Worm (Caenorhabditis elegans) whole organism, L4 larva: ENCODE measurements around the gene dcr-1.

ENCODE experiments used
- F10B5.3 ChIP-seq: sonication (generic microtip); optimal IDR thresholded peaks from 2 replicates; lab custom pipeline; 2016; ENCODE audit warnings: mild to moderate bottlenecking, missing genetic modification characterization, missing compliant biosample characterization
- F44E2.7 ChIP-seq: fragments of 200-800 bp; sonication (Bioruptor generic); IDR thresholded peaks from 2 replicates; pipeline ENCODE4 v2.1.2; 2022; ENCODE audit warnings: missing genetic modification characterization, missing compliant biosample characterization
- T20F7.1 ChIP-seq: fragments of 200-800 bp; sonication (Bioruptor generic); optimal IDR thresholded peaks from 2 replicates; lab custom pipeline; 2018; ENCODE audit warnings: mild to moderate bottlenecking, missing genetic modification characterization, missing compliant biosample characterization
- T26A8.4 ChIP-seq: fragments of 200-800 bp; sonication (Bioruptor generic); IDR thresholded peaks from 2 replicates; pipeline ENCODE4 v1.3.6; 2022; ENCODE audit warnings: missing genetic modification characterization, missing compliant biosample characterization
- Y5F2A.4 ChIP-seq: fragments of 200-800 bp; sonication (Bioruptor generic); optimal IDR thresholded peaks from 2 replicates; lab custom pipeline; 2018; ENCODE audit warnings: mild to moderate bottlenecking, missing genetic modification characterization, missing compliant biosample characterization
- ama-1 ChIP-seq: fragments of 150-350 bp; optimal IDR thresholded peaks from 2 replicates; lab custom pipeline; 2014; ENCODE audit warnings: inconsistent platforms, mixed read lengths
- ceh-20 ChIP-seq: fragments of 200-800 bp; sonication (Bioruptor generic); IDR thresholded peaks from 2 replicates; pipeline ENCODE4 v1.3.6; 2022; ENCODE audit warnings: missing genetic modification reagents, missing genetic modification characterization, missing compliant biosample characterization
- ceh-32 ChIP-seq: sonication (generic microtip); optimal IDR thresholded peaks from 2 replicates; lab custom pipeline; 2016; ENCODE audit warnings: mild to moderate bottlenecking, missing genetic modification characterization, missing compliant biosample characterization; ENCODE audit not compliant: poor library complexity
- ceh-44 ChIP-seq: fragments of 200-800 bp; sonication (Bioruptor generic); IDR thresholded peaks from 2 replicates; pipeline ENCODE4 v1.3.6; 2022; ENCODE audit warnings: missing genetic modification reagents, missing genetic modification characterization, missing compliant biosample characterization
- ceh-82 ChIP-seq: sonication (generic microtip); optimal IDR thresholded peaks from 2 replicates; lab custom pipeline; 2017; ENCODE audit warnings: missing biosample characterization, missing genetic modification characterization
- ces-1 ChIP-seq: fragments of 150-350 bp; sonication (generic microtip); optimal IDR thresholded peaks from 4 replicates; lab custom pipeline; 2014; ENCODE audit warnings: missing biosample characterization, missing genetic modification reagents, missing genetic modification characterization
- ctbp-1 ChIP-seq: fragments of 200-800 bp; sonication (Bioruptor generic); IDR thresholded peaks from 2 replicates; pipeline ENCODE4 v1.3.6; 2022; ENCODE audit warnings: missing genetic modification reagents, missing genetic modification characterization, missing compliant biosample characterization
- daf-12 ChIP-seq: fragments of 150-350 bp; optimal IDR thresholded peaks from 2 replicates; lab custom pipeline; 2014; ENCODE audit warnings: missing biosample characterization, missing genetic modification reagents, missing genetic modification characterization
- daf-16 ChIP-seq, 3 experiments: sonication (generic microtip); optimal IDR thresholded peaks; 2 replicates each; lab custom pipeline; 2016 to 2017; ENCODE audit warnings: missing genetic modification characterization in 3 of 3, missing genetic modification reagents in 3 of 3, mild to moderate bottlenecking in 2 of 3, missing compliant biosample characterization in 2 of 3, missing biosample characterization in 1 of 3, moderate library complexity in 1 of 3
- daf-19 ChIP-seq: fragments of 200-800 bp; sonication (Bioruptor generic); conservative IDR thresholded peaks from 2 replicates; pipeline ENCODE4 v1.3.6; 2022; ENCODE audit warnings: missing genetic modification characterization, missing compliant biosample characterization
- daf-8 ChIP-seq: fragments of 200-800 bp; sonication (Bioruptor generic); IDR thresholded peaks from 2 replicates; pipeline ENCODE4 v1.3.6; 2022; ENCODE audit warnings: missing genetic modification characterization, missing compliant biosample characterization
- dmd-6 ChIP-seq: fragments of 200-800 bp; sonication (Bioruptor generic); IDR thresholded peaks from 2 replicates; pipeline ENCODE4 v1.3.6; 2022; ENCODE audit warnings: missing genetic modification reagents, missing genetic modification characterization, missing compliant biosample characterization
- dmd-8 ChIP-seq: fragments of 200-800 bp; sonication (Bioruptor generic); IDR thresholded peaks from 2 replicates; pipeline ENCODE4 v1.3.6; 2022; ENCODE audit warnings: missing genetic modification characterization, missing compliant biosample characterization
- egl-27 ChIP-seq: sonication (generic microtip); optimal IDR thresholded peaks from 3 replicates; lab custom pipeline; 2017; ENCODE audit warnings: missing biosample characterization, missing genetic modification reagents, missing genetic modification characterization
- egl-43 ChIP-seq: fragments of 200-800 bp; sonication (Bioruptor generic); IDR thresholded peaks from 2 replicates; pipeline ENCODE4 v1.3.6; 2022; ENCODE audit warnings: missing genetic modification reagents, missing genetic modification characterization, missing compliant biosample characterization
- fkh-10 ChIP-seq: fragments of 150-350 bp; optimal IDR thresholded peaks from 2 replicates; lab custom pipeline; 2014; ENCODE audit warnings: missing biosample characterization, missing genetic modification reagents, missing genetic modification characterization
- hlh-11 ChIP-seq: fragments of 200-800 bp; sonication (Bioruptor generic); optimal IDR thresholded peaks from 2 replicates; lab custom pipeline; 2018; ENCODE audit warnings: mild to moderate bottlenecking, missing genetic modification characterization, missing compliant biosample characterization
- lin-1 ChIP-seq: fragments of 200-800 bp; sonication (Bioruptor generic); IDR thresholded peaks from 2 replicates; pipeline ENCODE4 v1.3.6; 2022; ENCODE audit warnings: missing genetic modification reagents, missing genetic modification characterization, missing compliant biosample characterization
- lin-39 ChIP-seq: fragments of 150-350 bp; optimal IDR thresholded peaks from 2 replicates; lab custom pipeline; 2014; ENCODE audit warnings: missing biosample characterization, missing genetic modification reagents, missing genetic modification characterization
- lir-3 ChIP-seq: sonication (generic microtip); optimal IDR thresholded peaks from 2 replicates; lab custom pipeline; 2016; ENCODE audit warnings: mild to moderate bottlenecking, missing genetic modification characterization, missing compliant biosample characterization
- lsy-2 ChIP-seq, 2 experiments: fragments of 150-350 bp in 1 of 2; sonication (generic microtip) in 1 of 2; optimal IDR thresholded peaks; 2 replicates each; lab custom pipeline; 2014 to 2017; ENCODE audit warnings: missing biosample characterization in 2 of 2, missing genetic modification characterization in 2 of 2
- madf-5 ChIP-seq, 2 experiments: fragments of 200-800 bp; sonication (Bioruptor generic); IDR thresholded peaks; 2 replicates each; pipeline ENCODE4 v1.3.6; 2022; ENCODE audit warnings: missing compliant biosample characterization in 2 of 2, missing genetic modification characterization in 2 of 2
- mdl-1 ChIP-seq, 2 experiments: fragments of 150-350 bp in 1 of 2; sonication (generic microtip) in 1 of 2; optimal IDR thresholded peaks; 2 replicates each; lab custom pipeline; 2014 to 2017; ENCODE audit warnings: missing biosample characterization in 2 of 2, missing genetic modification characterization in 2 of 2
- mep-1 ChIP-seq: fragments of 150-350 bp; sonication (generic microtip); optimal IDR thresholded peaks from 3 replicates; lab custom pipeline; 2014; ENCODE audit warnings: missing biosample characterization, missing genetic modification characterization
- mxl-2 ChIP-seq: fragments of 200-800 bp; sonication (Bioruptor generic); conservative IDR thresholded peaks from 2 replicates; pipeline ENCODE4 v1.3.6; 2022; ENCODE audit warnings: missing genetic modification reagents, missing genetic modification characterization, missing compliant biosample characterization
- mxl-3 ChIP-seq: fragments of 200-800 bp; sonication (Bioruptor generic); optimal IDR thresholded peaks from 2 replicates; lab custom pipeline; 2018; ENCODE audit warnings: mild to moderate bottlenecking, missing genetic modification characterization, missing compliant biosample characterization
- nhr-10 ChIP-seq: fragments of 150-350 bp; optimal IDR thresholded peaks from 2 replicates; lab custom pipeline; 2014; ENCODE audit warnings: missing biosample characterization, missing genetic modification characterization
- nhr-11 ChIP-seq: fragments of 150-350 bp; optimal IDR thresholded peaks from 2 replicates; lab custom pipeline; 2014; ENCODE audit warnings: missing biosample characterization, missing genetic modification characterization
- nhr-111 ChIP-seq: fragments of 200-800 bp; sonication (Bioruptor generic); optimal IDR thresholded peaks from 2 replicates; lab custom pipeline; 2018; ENCODE audit warnings: mild to moderate bottlenecking, missing genetic modification characterization, missing compliant biosample characterization
- nhr-25 ChIP-seq: sonication (generic microtip); optimal IDR thresholded peaks from 2 replicates; lab custom pipeline; 2017; ENCODE audit warnings: missing genetic modification characterization, mild to moderate bottlenecking, missing compliant biosample characterization, antibody characterized with exemption, moderate library complexity, borderline replicate concordance; ENCODE audit not compliant: insufficient read depth
- nhr-28 ChIP-seq: fragments of 150-350 bp; optimal IDR thresholded peaks from 2 replicates; lab custom pipeline; 2014; ENCODE audit warnings: missing biosample characterization, missing genetic modification characterization
- nhr-41 ChIP-seq: fragments of 200-800 bp; sonication (Bioruptor generic); IDR thresholded peaks from 2 replicates; pipeline ENCODE4 v1.3.6; 2022; ENCODE audit warnings: missing genetic modification reagents, missing genetic modification characterization, missing compliant biosample characterization
- nhr-42 ChIP-seq: fragments of 200-800 bp; sonication (Bioruptor generic); IDR thresholded peaks from 2 replicates; pipeline ENCODE4 v1.3.6; 2022; ENCODE audit warnings: missing genetic modification characterization, missing compliant biosample characterization
- nhr-48 ChIP-seq: sonication (generic microtip); optimal IDR thresholded peaks from 2 replicates; lab custom pipeline; 2016; ENCODE audit warnings: mild to moderate bottlenecking, missing genetic modification characterization, missing compliant biosample characterization
- nhr-6 ChIP-seq: fragments of 150-350 bp; optimal IDR thresholded peaks from 2 replicates; lab custom pipeline; 2014; ENCODE audit warnings: missing biosample characterization, missing genetic modification characterization
- nhr-77 ChIP-seq: fragments of 150-350 bp; optimal IDR thresholded peaks from 2 replicates; lab custom pipeline; 2014; ENCODE audit warnings: missing biosample characterization, missing genetic modification characterization
- php-3 ChIP-seq: fragments of 200-800 bp; sonication (Bioruptor generic); IDR thresholded peaks from 2 replicates; pipeline ENCODE4 v1.3.6; 2022; ENCODE audit warnings: missing genetic modification reagents, missing genetic modification characterization, missing compliant biosample characterization
- sdz-12 ChIP-seq: fragments of 200-800 bp; sonication (Bioruptor generic); optimal IDR thresholded peaks from 2 replicates; lab custom pipeline; 2018; ENCODE audit warnings: mild to moderate bottlenecking, missing genetic modification characterization, missing compliant biosample characterization
- set-16 ChIP-seq: fragments of 200-800 bp; sonication (Bioruptor generic); IDR thresholded peaks from 2 replicates; pipeline ENCODE4 v1.3.6; 2022; ENCODE audit warnings: missing genetic modification reagents, missing genetic modification characterization, missing compliant biosample characterization
- snpc-4 ChIP-seq: fragments of 150-350 bp; optimal IDR thresholded peaks from 2 replicates; lab custom pipeline; 2014; ENCODE audit warnings: missing biosample characterization, missing genetic modification characterization
- tag-97 ChIP-seq: fragments of 200-800 bp; sonication (Bioruptor generic); IDR thresholded peaks from 2 replicates; pipeline ENCODE4 v1.3.6; 2022; ENCODE audit warnings: missing genetic modification characterization, missing compliant biosample characterization
- unc-130 ChIP-seq: sonication (generic microtip); optimal IDR thresholded peaks from 2 replicates; lab custom pipeline; 2016; ENCODE audit warnings: missing genetic modification reagents, missing genetic modification characterization, missing compliant biosample characterization
- unc-62 ChIP-seq, 3 experiments: fragments of 150-350 bp in 1 of 3; sonication (generic microtip); optimal IDR thresholded peaks in 2 of 3; peaks in 1 of 3; 1 replicate in 1 of 3; 2 replicates in 2 of 3; lab custom pipeline; 2014 to 2017; ENCODE audit warnings: missing biosample characterization in 3 of 3, missing genetic modification characterization in 3 of 3, missing genetic modification reagents in 3 of 3, missing genotype in 1 of 3
- zag-1 ChIP-seq: fragments of 150-350 bp; optimal IDR thresholded peaks from 2 replicates; lab custom pipeline; 2014; ENCODE audit warnings: missing biosample characterization, missing genetic modification characterization
- zfp-2 ChIP-seq: sonication (generic microtip); optimal IDR thresholded peaks from 2 replicates; lab custom pipeline; 2016; ENCODE audit warnings: mild to moderate bottlenecking, missing genetic modification characterization, missing compliant biosample characterization
- zip-11 ChIP-seq: fragments of 200-800 bp; sonication (Bioruptor generic); IDR thresholded peaks from 2 replicates; pipeline ENCODE4 v1.3.6; 2022; ENCODE audit warnings: missing genetic modification characterization, missing compliant biosample characterization

dcr-1 gene

ce11 chrIII:8093079-8093623 is 13.1 kb upstream of the dcr-1 start, which contains the start of gene K06H7.2 (continued):
- TF ChIP-seq nhr-10, result no peak
- no peak for TF ChIP-seq daf-16 (GFP tag; optimal IDR thresholded peaks at IDR 0.05; lab: Kevin White, UChicago)
- TF ChIP-seq daf-16 (tag; optimal IDR thresholded peaks at IDR 0.05; lab: Kevin White, UChicago), result peak; percentile 9
- no peak for TF ChIP-seq madf-5 (GFP tag; IDR thresholded peaks at IDR 0.05; lab: Robert Waterston, UW)
- no peak for TF ChIP-seq ama-1 (lab: Kevin White, UChicago)
- no peak for TF ChIP-seq lir-3 (tag; lab: Kevin White, UChicago)
- TF ChIP-seq nhr-41, result no peak
- TF ChIP-seq nhr-77 (tag; lab: Kevin White, UChicago), result peak; percentile 70
- TF ChIP-seq nhr-111, result no peak
- TF ChIP-seq dmd-6 (GFP tag; lab: Robert Waterston, UW), result 0 out of 2 replicates have a peak, but pooled peaks have one; percentile 16
- no peak for TF ChIP-seq ceh-44 (GFP tag; lab: Robert Waterston, UW)
- TF ChIP-seq zfp-2, result no peak
- TF ChIP-seq sdz-12 (GFP tag; lab: Kevin White, UChicago), result no peak
- TF ChIP-seq Y5F2A.4, result no peak
- TF ChIP-seq mep-1 (tag; lab: Kevin White, UChicago), result peak; percentile 72
- TF ChIP-seq mxl-3 (GFP tag; lab: Kevin White, UChicago), result no peak
- TF ChIP-seq fkh-10 (GFP tag; lab: Kevin White, UChicago), result peak; percentile 32
- no peak for TF ChIP-seq ces-1 (GFP tag; lab: Kevin White, UChicago)
- no peak for TF ChIP-seq F10B5.3 (tag; lab: Kevin White, UChicago)
- no peak for TF ChIP-seq egl-43 (GFP tag; lab: Robert Waterston, UW)
- no peak for TF ChIP-seq nhr-25 (tag; lab: Kevin White, UChicago)
- TF ChIP-seq mdl-1 (tag; optimal IDR thresholded peaks at IDR 0.05; lab: Kevin White, UChicago), result no peak
- no peak for TF ChIP-seq lin-1 (GFP tag; lab: Robert Waterston, UW)
- no peak for TF ChIP-seq egl-27
- TF ChIP-seq nhr-6 (tag; lab: Kevin White, UChicago), result peak; percentile 50
- no peak for TF ChIP-seq mxl-2 (GFP tag; lab: Robert Waterston, UW)
- TF ChIP-seq T20F7.1, result peak; percentile 39
- no peak for TF ChIP-seq ceh-32 (tag; lab: Kevin White, UChicago)
- no peak for TF ChIP-seq daf-12 (tag; lab: Kevin White, UChicago)
- peak; percentile 89 for TF ChIP-seq hlh-11
- no peak for TF ChIP-seq zag-1 (tag; lab: Kevin White, UChicago)
- no peak for TF ChIP-seq lin-39 (tag; lab: Kevin White, UChicago)
- peak; percentile 43 for TF ChIP-seq nhr-28 (tag; lab: Kevin White, UChicago)
- no peak for TF ChIP-seq ceh-20 (GFP tag; lab: Robert Waterston, UW)
- no peak for TF ChIP-seq nhr-42 (GFP tag; lab: Robert Waterston, UW)
- TF ChIP-seq tag-97 (GFP tag; lab: Robert Waterston, UW), result no peak
- TF ChIP-seq nhr-48 (tag; lab: Kevin White, UChicago), result no peak
- no peak for TF ChIP-seq unc-62 (GFP tag; optimal IDR thresholded peaks at IDR 0.05 in 1 of 2; lab: Kevin White, UChicago)
- no peak for TF ChIP-seq unc-62 (tag; optimal IDR thresholded peaks at IDR 0.05; lab: Kevin White, UChicago)
- no peak for TF ChIP-seq ctbp-1 (GFP tag; lab: Robert Waterston, UW)
- no peak for TF ChIP-seq unc-130 (GFP tag; lab: Kevin White, UChicago)
- TF ChIP-seq ceh-82 (tag; lab: Kevin White, UChicago), result no peak
- no peak for TF ChIP-seq zip-11 (GFP tag; lab: Robert Waterston, UW)
- TF ChIP-seq snpc-4, result no peak
- TF ChIP-seq T26A8.4 (GFP tag; lab: Robert Waterston, UW), result no peak; the same call in 1 of the 2 replicates
- TF ChIP-seq nhr-11 (tag; lab: Kevin White, UChicago), result no peak
- no peak for TF ChIP-seq F44E2.7 (GFP tag; lab: Robert Waterston, UW)
- no peak for TF ChIP-seq php-3 (GFP tag; lab: Robert Waterston, UW)
- no peak for TF ChIP-seq dmd-8 (GFP tag; lab: Robert Waterston, UW)
- no peak for TF ChIP-seq set-16 (GFP tag; lab: Robert Waterston, UW)
- peak; percentile 18 to 90 for TF ChIP-seq lsy-2 (tag; optimal IDR thresholded peaks at IDR 0.05; lab: Kevin White, UChicago)
- no peak for TF ChIP-seq daf-8 (GFP tag; lab: Robert Waterston, UW)
- TF ChIP-seq daf-19 (GFP tag; lab: Robert Waterston, UW), result no peak
